Worm (Caenorhabditis elegans): Measurements from ENCODE around the gene srg-46.

ce11 chrV:13352415-13352814 lies 11.1 kb upstream of the srg-46 start:
- no peak for TF ChIP-seq lin-13 (GFP tag; optimal IDR thresholded peaks at IDR 0.05)
- no peak for TF ChIP-seq ztf-4 (tag; optimal IDR thresholded peaks at IDR 0.05)
- TF ChIP-seq pqm-1 (tag; optimal IDR thresholded peaks at IDR 0.05), result no peak
- TF ChIP-seq nhr-11 (tag; optimal IDR thresholded peaks at IDR 0.05), result no peak
- no peak for TF ChIP-seq ceh-90 (tag; optimal IDR thresholded peaks at IDR 0.05)
- no peak for TF ChIP-seq pax-3 (tag; optimal IDR thresholded peaks at IDR 0.05)
- TF ChIP-seq nhr-76 (tag; optimal IDR thresholded peaks at IDR 0.05), result no peak
- no peak for TF ChIP-seq tlp-1 (tag; optimal IDR thresholded peaks at IDR 0.05)
- TF ChIP-seq C34B4.2 (tag; optimal IDR thresholded peaks at IDR 0.05), result no peak
- no peak for TF ChIP-seq aly-2 (tag; optimal IDR thresholded peaks at IDR 0.05)

Measured in whole organism, L1 larva.